Fruit fly (Drosophila melanogaster): ENCODE results near the gene Tak1.
A peak's percentile ranks its signal among the peaks of the same experiment; 100 is the strongest.

The Tak1 gene

DNA sequence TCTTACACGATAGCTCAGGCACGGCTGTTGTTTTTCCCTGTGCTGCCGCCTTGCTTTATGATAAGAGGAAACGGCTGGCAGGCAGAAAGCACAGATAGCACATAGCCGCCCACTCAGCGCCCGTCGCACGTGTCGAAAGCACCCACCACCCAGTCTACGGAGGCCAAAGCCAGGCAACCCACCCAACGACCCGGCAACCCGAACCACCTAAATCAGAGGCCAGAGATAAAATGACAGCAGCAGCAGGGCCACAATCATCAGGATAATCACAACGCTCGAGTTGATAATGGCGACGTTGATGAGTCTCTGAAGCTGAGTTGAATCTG is 21.3 kb downstream of the Tak1 start (continued):
- no peak for TF ChIP-seq Sry-δ (GFP tag; optimal IDR thresholded peaks at IDR 0.05)
- TF ChIP-seq CG32532 (GFP tag; IDR thresholded peaks at IDR 0.05) = no peak
- TF ChIP-seq CG2889 (GFP tag; IDR thresholded peaks at IDR 0.05) = no peak
- no peak for TF ChIP-seq Vsx1 (GFP tag; optimal IDR thresholded peaks at IDR 0.05)
- peak; percentile 26 for TF ChIP-seq CG2678 (tag; optimal IDR thresholded peaks at IDR 0.05)
- peak; percentile 34 for TF ChIP-seq Fer1 (GFP tag; optimal IDR thresholded peaks at IDR 0.05)

DNA sequence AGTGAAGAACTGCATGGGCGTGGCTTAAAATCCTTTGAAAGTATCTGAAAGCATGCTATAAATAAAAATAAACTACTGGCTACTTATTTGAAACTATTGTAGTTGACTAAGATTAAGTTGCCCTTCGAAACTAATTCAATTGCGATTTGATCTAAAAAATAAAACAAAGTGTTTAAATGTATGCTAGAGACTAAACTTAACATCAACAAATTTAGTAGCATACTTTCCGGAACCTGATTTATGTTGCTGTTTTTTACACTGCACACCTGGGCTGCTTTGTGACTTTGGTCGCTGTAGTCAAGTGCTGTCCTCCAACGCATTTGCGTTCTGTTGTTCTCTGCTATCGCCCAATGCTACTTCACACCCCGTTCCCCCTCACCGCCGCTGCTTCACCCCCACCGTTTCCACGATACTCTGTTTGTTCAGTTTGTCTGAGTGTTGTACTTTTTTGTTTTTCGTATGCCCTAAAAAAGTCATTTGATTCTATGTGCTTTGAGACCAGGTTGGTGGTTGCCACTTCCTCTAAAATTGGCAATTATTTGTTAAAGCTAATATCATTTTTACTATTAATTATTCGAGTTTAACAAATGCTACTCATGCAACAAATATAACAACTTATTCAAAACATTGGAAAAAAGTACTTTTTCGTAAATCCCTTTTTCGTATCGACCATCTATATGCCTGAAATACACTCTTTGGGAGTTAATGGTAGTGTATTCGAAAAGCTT is 21.8 kb downstream of the Tak1 start:
- TF ChIP-seq dm (GFP tag; optimal IDR thresholded peaks at IDR 0.05) (peak; percentile 16), Optix (GFP tag; IDR thresholded peaks at IDR 0.05) (no peak), Gug (GFP tag; IDR thresholded peaks at IDR 0.05) (peak; percentile 8; the same call in 1 of the 4 replicates), CG17612 (GFP tag; IDR thresholded peaks at IDR 0.05) (peak; percentile 95), CG4730 (GFP tag; IDR thresholded peaks at IDR 0.05) (0 out of 2 replicates have a peak, but pooled peaks have one; percentile 11), CG14965 (GFP tag; optimal IDR thresholded peaks at IDR 0.05; ENCODE audit: borderline replicate concordance) (no peak), MESR4 (GFP tag; optimal IDR thresholded peaks at IDR 0.05) (no peak), z (GFP tag; IDR thresholded peaks at IDR 0.05) (no peak), pfk (GFP tag; optimal IDR thresholded peaks at IDR 0.05) (no peak), slbo (GFP tag; IDR thresholded peaks at IDR 0.05) (peak; percentile 60), CG15601 (tag; optimal IDR thresholded peaks at IDR 0.05) (peak; percentile 4), slp2 (GFP tag; optimal IDR thresholded peaks at IDR 0.05) (no peak), Sry-δ (GFP tag; optimal IDR thresholded peaks at IDR 0.05) (no peak), CG17802 (tag; optimal IDR thresholded peaks at IDR 0.05) (no peak), CG14014 (GFP tag; IDR thresholded peaks at IDR 0.05) (no peak), Trl (optimal IDR thresholded peaks at IDR 0.05) (no peak), Trl (GFP tag; optimal IDR thresholded peaks at IDR 0.05) (peak; percentile 8), Nf-YB (GFP tag; optimal IDR thresholded peaks at IDR 0.05) (no peak), CG4328 (GFP tag; optimal IDR thresholded peaks at IDR 0.05) (peak; percentile 6), Sox102F (GFP tag; optimal IDR thresholded peaks at IDR 0.05) (peak; percentile 55), cwo (GFP tag; optimal IDR thresholded peaks at IDR 0.05) (no peak), CG5245 (GFP tag; optimal IDR thresholded peaks at IDR 0.05) (no peak), corto (GFP tag; optimal IDR thresholded peaks at IDR 0.05) (peak; percentile 3), CG9797 (GFP tag; optimal IDR thresholded peaks at IDR 0.05) (no peak), nmo (GFP tag; optimal IDR thresholded peaks at IDR 0.05) (peak; percentile 38), dysf (GFP tag; IDR thresholded peaks at IDR 0.05) (peak; percentile 56; the same call in 2 of the 3 replicates), Poxn (GFP tag; IDR thresholded peaks at IDR 0.05) (no peak), CG9817 (tag; optimal IDR thresholded peaks at IDR 0.05) (peak; percentile 20), pita (GFP tag; optimal IDR thresholded peaks at IDR 0.05) (no peak), kni (GFP tag; optimal IDR thresholded peaks at IDR 0.05) (no peak), CG6813 (GFP tag; optimal IDR thresholded peaks at IDR 0.05) (no peak), CG32767 (GFP tag; IDR thresholded peaks at IDR 0.05) (no peak), Hsf (GFP tag; optimal IDR thresholded peaks at IDR 0.05) (peak; percentile 20), CG8290 (GFP tag; optimal IDR thresholded peaks at IDR 0.05) (peak; percentile 97), CG8290 (tag; optimal IDR thresholded peaks at IDR 0.05) (peak; percentile 92 to 97), pho (GFP tag; optimal IDR thresholded peaks at IDR 0.05) (peak; percentile 14), CG10543 (GFP tag; optimal IDR thresholded peaks at IDR 0.05) (peak; percentile 71), Max (GFP tag; optimal IDR thresholded peaks at IDR 0.05) (no peak), onecut (GFP tag; IDR thresholded peaks at IDR 0.05) (peak; percentile 4; the same call in 1 of the 2 replicates), Xrp1 (GFP tag; IDR thresholded peaks at IDR 0.05) (0 out of 2 replicates have a peak, but pooled peaks have one; percentile 11), knrl (GFP tag; IDR thresholded peaks at IDR 0.05; ENCODE audit: partially characterized antibody) (no peak), lab (GFP tag; optimal IDR thresholded peaks at IDR 0.05) (peak; percentile 81), CG10366 (GFP tag; IDR thresholded peaks at IDR 0.05) (peak; percentile 42; the same call in 1 of the 2 replicates)
